Worm (Caenorhabditis elegans): ENCODE results near the gene cdr-3.

- TF ChIP-seq tbx-2 (tag; optimal IDR thresholded peaks at IDR 0.05): no peak
- TF ChIP-seq K02D7.2 (tag; optimal IDR thresholded peaks at IDR 0.05): no peak
- TF ChIP-seq nhr-11 (tag; optimal IDR thresholded peaks at IDR 0.05): no peak
- TF ChIP-seq elt-2 (tag; optimal IDR thresholded peaks at IDR 0.05): no peak
These were observed 12.6 kb downstream of the cdr-3 start, which contains the start of gene K01D12.9 for ce11 chrV:12404544-12404943.
